Worm (Caenorhabditis elegans): ENCODE data around the gene plpp-1.1.

Gene plpp-1.1

ce11 chrII:3922696-3923095 lies 5.1 kb downstream of the plpp-1.1 start:
- TF ChIP-seq gei-17 (GFP tag; optimal IDR thresholded peaks at IDR 0.05), result no peak
- no peak for TF ChIP-seq egl-44 (GFP tag; IDR thresholded peaks at IDR 0.05)
- no peak for TF ChIP-seq atf-7 (tag; optimal IDR thresholded peaks at IDR 0.05)
- TF ChIP-seq madf-6 (GFP tag; IDR thresholded peaks at IDR 0.05), result no peak
- TF ChIP-seq pbrm-1 (GFP tag; IDR thresholded peaks at IDR 0.05), result no peak
- no peak for TF ChIP-seq mcd-1 (GFP tag; IDR thresholded peaks at IDR 0.05)
- TF ChIP-seq attf-6 (GFP tag; IDR thresholded peaks at IDR 0.05), result no peak
- TF ChIP-seq B0019.2 (GFP tag; conservative IDR thresholded peaks at IDR 0.05), result no peak
- no peak for TF ChIP-seq bed-2 (GFP tag; IDR thresholded peaks at IDR 0.05)
- TF ChIP-seq nhr-179 (tag; optimal IDR thresholded peaks at IDR 0.05), result no peak
- TF ChIP-seq ztf-26 (tag; optimal IDR thresholded peaks at IDR 0.05), result no peak
- TF ChIP-seq sdz-38 (tag; optimal IDR thresholded peaks at IDR 0.05), result no peak
- no peak for TF ChIP-seq cebp-1 (GFP tag; IDR thresholded peaks at IDR 0.05)
- TF ChIP-seq cebp-1 (tag; optimal IDR thresholded peaks at IDR 0.05), result no peak
- TF ChIP-seq egrh-3 (GFP tag; IDR thresholded peaks at IDR 0.05), result no peak
- TF ChIP-seq snpc-1.3 (tag; optimal IDR thresholded peaks at IDR 0.05; ENCODE audit: insufficient read depth), result no peak
- no peak for TF ChIP-seq hmg-1.2 (GFP tag; IDR thresholded peaks at IDR 0.05)

DNA sequence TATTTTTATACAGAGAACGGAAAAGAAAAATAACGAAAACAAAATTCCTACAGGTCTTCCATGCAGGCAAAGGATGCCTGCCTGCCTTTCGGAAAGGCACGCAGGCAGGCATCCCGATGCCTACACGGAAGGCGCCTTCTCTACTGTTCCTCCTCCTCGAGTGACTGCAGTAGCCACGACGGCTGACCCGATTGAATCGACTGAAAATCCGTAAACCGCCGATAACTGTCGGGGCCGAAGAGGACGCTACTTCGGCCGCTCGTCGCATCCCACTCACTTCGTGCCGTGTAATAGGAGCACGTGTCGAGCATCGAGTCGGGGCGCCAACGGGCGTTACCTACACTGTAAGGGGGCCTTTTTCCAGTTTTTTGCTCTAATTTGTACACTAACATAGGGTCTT lies 7.2 kb downstream of the plpp-1.1 start:
- TF ChIP-seq zfh-2 (GFP tag; conservative IDR thresholded peaks at IDR 0.05) (peak; percentile 60), egrh-3 (GFP tag; IDR thresholded peaks at IDR 0.05) (peak; percentile 11; the same call in 1 of the 2 replicates), egl-44 (GFP tag; IDR thresholded peaks at IDR 0.05) (no peak)

ce11 chrII:3917985-3918633 lies 9.7 kb downstream of the plpp-1.1 start:
- TF ChIP-seq Y53F4B.3 (GFP tag; IDR thresholded peaks at IDR 0.05), result no peak
- TF ChIP-seq zfh-2 (GFP tag; conservative IDR thresholded peaks at IDR 0.05), result 0 out of 2 replicates have a peak, but pooled peaks have one; percentile 32
- peak; percentile 89; the same call in 1 of the 2 replicates for TF ChIP-seq nfyb-1 (GFP tag; IDR thresholded peaks at IDR 0.05)

DNA sequence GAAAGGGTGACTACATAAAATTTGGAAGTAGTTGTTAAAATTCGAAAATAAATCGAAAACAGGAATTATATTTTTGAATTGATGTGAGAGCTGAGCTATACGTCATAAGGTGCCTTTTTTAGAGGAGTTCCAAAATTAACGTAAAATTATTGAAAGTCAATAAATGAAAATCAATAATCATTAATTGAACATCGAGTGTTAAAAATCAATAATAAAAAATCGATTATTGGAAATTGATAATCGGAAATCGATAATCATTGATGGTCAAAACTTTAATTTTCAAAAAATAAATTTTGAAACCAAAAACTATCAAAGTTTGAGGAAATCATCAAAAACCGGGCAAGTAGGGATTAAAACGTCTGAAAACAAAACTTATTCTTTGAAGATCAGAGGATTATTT lies 14.1 kb downstream of the plpp-1.1 start:
- no peak for TF ChIP-seq ztf-3 (GFP tag; optimal IDR thresholded peaks at IDR 0.05)
- TF ChIP-seq xnd-1 (tag; optimal IDR thresholded peaks at IDR 0.05), result no peak
- no peak for TF ChIP-seq sea-2 (GFP tag; IDR thresholded peaks at IDR 0.05)
- TF ChIP-seq attf-6 (GFP tag; IDR thresholded peaks at IDR 0.05), result no peak

DNA sequence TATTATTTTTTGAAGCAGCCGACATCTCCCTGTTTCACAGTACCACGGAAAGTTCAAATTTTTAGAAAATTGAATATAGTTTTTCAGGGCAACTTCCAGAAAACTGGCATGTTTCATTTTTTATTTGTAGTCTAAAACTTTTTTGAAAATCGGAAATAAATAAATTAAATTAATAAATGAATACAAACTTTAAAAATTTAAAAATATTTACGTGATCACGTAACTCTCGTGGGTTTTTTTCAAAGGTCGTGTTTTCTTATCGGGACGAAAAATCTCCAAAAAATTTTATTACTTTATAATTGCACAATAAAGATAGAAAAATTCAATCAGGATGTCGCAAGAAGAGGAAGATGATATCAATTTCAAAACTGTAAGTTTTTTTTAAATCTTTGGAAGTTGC lies 16.1 kb downstream of the plpp-1.1 start, which contains the start of gene F53C3.1:
Gene F53C3.1, plus strand, starts transcription at position 301 of the 400 bp plus-strand sequence.
- no peak for TF ChIP-seq ccch-3 (GFP tag; optimal IDR thresholded peaks at IDR 0.05)
- no peak for TF ChIP-seq mes-4 (tag; optimal IDR thresholded peaks at IDR 0.05)
- no peak for TF ChIP-seq ceh-100 (GFP tag; IDR thresholded peaks at IDR 0.05)

- TF ChIP-seq attf-5 (GFP tag; optimal IDR thresholded peaks at IDR 0.05) (peak; percentile 53), cebp-1 (GFP tag; IDR thresholded peaks at IDR 0.05) (no peak), cebp-1 (tag; optimal IDR thresholded peaks at IDR 0.05) (peak; percentile 55), mxl-1 (tag; optimal IDR thresholded peaks at IDR 0.05) (no peak), dox-1 (GFP tag; IDR thresholded peaks at IDR 0.05) (peak; percentile 45; the same call in 1 of the 2 replicates), nfyb-1 (GFP tag; IDR thresholded peaks at IDR 0.05) (peak; percentile 71; the same call in 1 of the 2 replicates), pha-4 (tag; optimal IDR thresholded peaks at IDR 0.05) (peak; percentile 52), nhr-80 (tag; optimal IDR thresholded peaks at IDR 0.05) (peak; percentile 87), hmg-1.2 (GFP tag; IDR thresholded peaks at IDR 0.05) (peak; percentile 43; the same call in 1 of the 2 replicates), let-607 (tag; optimal IDR thresholded peaks at IDR 0.05) (peak in 1 of 2 experiments; percentile 18), Y56A3A.18 (GFP tag; IDR thresholded peaks at IDR 0.05) (no peak)
These were observed 16.5 kb downstream of the plpp-1.1 start for ce11 chrII:3911284-3911683.

Measured in whole organism, young adult.